Fruit fly (Drosophila melanogaster): ENCODE measurements around the gene Ras64B.

Ras64B gene

dm6 chr3L:4138804-4139521 is at the start of gene Ras64B, which contains the start of gene Rop (continued):
- TF ChIP-seq YL-1 (GFP tag; optimal IDR thresholded peaks at IDR 0.05) (peak; percentile 99), bowl (GFP tag; IDR thresholded peaks at IDR 0.05) (no peak), CG7745 (tag; optimal IDR thresholded peaks at IDR 0.05) (no peak), odd (GFP tag; optimal IDR thresholded peaks at IDR 0.05) (no peak), gt (GFP tag; IDR thresholded peaks at IDR 0.05) (no peak), hth (optimal IDR thresholded peaks at IDR 0.05) (no peak), nerfin-2 (GFP tag; IDR thresholded peaks at IDR 0.05; ENCODE audit: partially characterized antibody) (peak; percentile 50), nerfin-1 (tag; optimal IDR thresholded peaks at IDR 0.05) (peak; percentile 39), dmrt99B (tag; optimal IDR thresholded peaks at IDR 0.05) (no peak), NK7.1 (GFP tag; optimal IDR thresholded peaks at IDR 0.05) (peak; percentile 20), CG34376 (GFP tag; optimal IDR thresholded peaks at IDR 0.05) (peak; percentile 65), CG14965 (GFP tag; optimal IDR thresholded peaks at IDR 0.05; ENCODE audit: borderline replicate concordance) (no peak), CG1832 (GFP tag; optimal IDR thresholded peaks at IDR 0.05) (no peak), CG15269 (tag; optimal IDR thresholded peaks at IDR 0.05) (no peak), shn (GFP tag; optimal IDR thresholded peaks at IDR 0.05) (peak; percentile 4), Awh (GFP tag; IDR thresholded peaks at IDR 0.05) (no peak), dmrt11E (tag; optimal IDR thresholded peaks at IDR 0.05) (no peak), ro (GFP tag; IDR thresholded peaks at IDR 0.05) (no peak), zf30C (GFP tag; optimal IDR thresholded peaks at IDR 0.05) (no peak), Chrac-16 (GFP tag; optimal IDR thresholded peaks at IDR 0.05) (no peak), MBD-R2 (GFP tag; IDR thresholded peaks at IDR 0.05) (peak; percentile 84), kah (GFP tag; optimal IDR thresholded peaks at IDR 0.05) (no peak), Ptx1 (GFP tag; IDR thresholded peaks at IDR 0.05) (no peak), Dll (GFP tag; IDR thresholded peaks at IDR 0.05; ENCODE audit: partially characterized antibody) (peak; percentile 81), Dip3 (GFP tag; optimal IDR thresholded peaks at IDR 0.05) (no peak), emc (GFP tag; optimal IDR thresholded peaks at IDR 0.05) (no peak), NfI (GFP tag; optimal IDR thresholded peaks at IDR 0.05) (peak; percentile 3), CG31441 (GFP tag; IDR thresholded peaks at IDR 0.05) (peak; percentile 30; the same call in 1 of the 2 replicates), fru (optimal IDR thresholded peaks at IDR 0.05) (no peak), psq (GFP tag; optimal IDR thresholded peaks at IDR 0.05) (no peak), jing (GFP tag; optimal IDR thresholded peaks at IDR 0.05) (no peak), Bdp1 (GFP tag; optimal IDR thresholded peaks at IDR 0.05) (no peak), CG43689 (GFP tag; IDR thresholded peaks at IDR 0.05) (no peak), chm (GFP tag; IDR thresholded peaks at IDR 0.05) (no peak), lmd (GFP tag; IDR thresholded peaks at IDR 0.05) (no peak), CG9437 (GFP tag; optimal IDR thresholded peaks at IDR 0.05) (no peak), al (GFP tag; IDR thresholded peaks at IDR 0.05) (no peak), CG34224 (GFP tag; IDR thresholded peaks at IDR 0.05; ENCODE audit: partially characterized antibody) (peak; percentile 86), Med (GFP tag) (peak; percentile 90), CG8388 (GFP tag; optimal IDR thresholded peaks at IDR 0.05) (no peak), Ravus (GFP tag; IDR thresholded peaks at IDR 0.05) (no peak), CG17328 (GFP tag; IDR thresholded peaks at IDR 0.05) (no peak), CG17186 (GFP tag; optimal IDR thresholded peaks at IDR 0.05) (peak; percentile 83), CG6854 (GFP tag; optimal IDR thresholded peaks at IDR 0.05) (no peak), nom (GFP tag; optimal IDR thresholded peaks at IDR 0.05) (no peak), Bteb2 (GFP tag; optimal IDR thresholded peaks at IDR 0.05) (peak; percentile 44), CG8924 (tag; optimal IDR thresholded peaks at IDR 0.05) (peak; percentile 61), schlank (tag; optimal IDR thresholded peaks at IDR 0.05) (no peak), lab (GFP tag; optimal IDR thresholded peaks at IDR 0.05) (no peak), Elba2 (GFP tag; optimal IDR thresholded peaks at IDR 0.05) (no peak), Deaf1 (tag; optimal IDR thresholded peaks at IDR 0.05) (peak; percentile 32)

All from whole organism, embryonic.